Worm (Caenorhabditis elegans): ENCODE measurements around the gene ant-1.4.

ant-1.4 gene

ce11 chrIV:8481308-8481707 lies 21.2 kb upstream of the ant-1.4 start, which contains the start of gene spp-8 (continued):
- TF ChIP-seq snpc-1.2 (GFP tag; IDR thresholded peaks at IDR 0.05) (no peak), F44E2.7 (GFP tag; IDR thresholded peaks at IDR 0.05) (no peak), dve-1 (tag; optimal IDR thresholded peaks at IDR 0.05; ENCODE audit: insufficient read depth) (peak; percentile 80), daf-8 (GFP tag; IDR thresholded peaks at IDR 0.05) (no peak), mdt-29 (GFP tag; IDR thresholded peaks at IDR 0.05) (no peak), spr-1 (tag; optimal IDR thresholded peaks at IDR 0.05) (no peak), egl-43 (GFP tag; IDR thresholded peaks at IDR 0.05) (no peak), hmg-1.1 (GFP tag; IDR thresholded peaks at IDR 0.05) (no peak), zfp-2 (tag; optimal IDR thresholded peaks at IDR 0.05) (no peak), sdz-12 (GFP tag; optimal IDR thresholded peaks at IDR 0.05) (no peak), aly-2 (tag; optimal IDR thresholded peaks at IDR 0.05) (no peak), lin-15B (tag; optimal IDR thresholded peaks at IDR 0.05) (no peak), nhr-28 (tag; optimal IDR thresholded peaks at IDR 0.05) (peak; percentile 98), nhr-102 (tag; optimal IDR thresholded peaks at IDR 0.05) (peak; percentile 15), egl-27 (tag; optimal IDR thresholded peaks at IDR 0.05) (no peak), lin-29 (GFP tag; IDR thresholded peaks at IDR 0.05) (no peak), ama-1 (optimal IDR thresholded peaks at IDR 0.05) (no peak), daf-16 (GFP tag; optimal IDR thresholded peaks at IDR 0.05) (no peak), daf-16 (tag; optimal IDR thresholded peaks at IDR 0.05) (peak; percentile 82), nhr-237 (tag; optimal IDR thresholded peaks at IDR 0.05) (no peak), ceh-28 (tag; optimal IDR thresholded peaks at IDR 0.05) (no peak), nhr-111 (GFP tag; optimal IDR thresholded peaks at IDR 0.05) (no peak), madf-9 (GFP tag; conservative IDR thresholded peaks at IDR 0.05) (no peak), nhr-25 (tag; optimal IDR thresholded peaks at IDR 0.05; ENCODE audit: borderline replicate concordance, insufficient read depth) (no peak), ZK546.5 (tag; optimal IDR thresholded peaks at IDR 0.05) (no peak), ceh-82 (tag; optimal IDR thresholded peaks at IDR 0.05) (no peak), lin-13 (GFP tag; optimal IDR thresholded peaks at IDR 0.05) (no peak), nhr-76 (tag; optimal IDR thresholded peaks at IDR 0.05) (no peak), arid-1 (GFP tag; conservative IDR thresholded peaks at IDR 0.05) (no peak), unc-62 (GFP tag; optimal IDR thresholded peaks at IDR 0.05 in 1 of 2) (no peak), unc-62 (tag; optimal IDR thresholded peaks at IDR 0.05) (no peak), daf-19 (GFP tag; conservative IDR thresholded peaks at IDR 0.05) (no peak), aha-1 (tag) (no peak), mes-2 (tag; optimal IDR thresholded peaks at IDR 0.05; ENCODE audit: poor library complexity, severe bottlenecking) (no peak), fos-1 (tag; optimal IDR thresholded peaks at IDR 0.05) (no peak), ceh-32 (tag; optimal IDR thresholded peaks at IDR 0.05; ENCODE audit: poor library complexity) (no peak), ceh-44 (GFP tag; IDR thresholded peaks at IDR 0.05) (no peak), Y105C5A.15 (GFP tag; IDR thresholded peaks at IDR 0.05) (no peak), spr-3 (GFP tag; optimal IDR thresholded peaks at IDR 0.05) (no peak), lin-38 (GFP tag; IDR thresholded peaks at IDR 0.05) (no peak), mdl-1 (tag; optimal IDR thresholded peaks at IDR 0.05) (peak in 1 of 2 experiments; percentile 74), ztf-11 (tag; optimal IDR thresholded peaks at IDR 0.05) (no peak), F37D6.2 (tag; optimal IDR thresholded peaks at IDR 0.05) (no peak), T20F7.1 (GFP tag; optimal IDR thresholded peaks at IDR 0.05) (no peak), snpc-4 (tag; optimal IDR thresholded peaks at IDR 0.05) (no peak), gei-8 (GFP tag; optimal IDR thresholded peaks at IDR 0.05) (no peak), daf-12 (tag; optimal IDR thresholded peaks at IDR 0.05) (no peak), php-3 (GFP tag; IDR thresholded peaks at IDR 0.05) (peak; percentile 96), vab-7 (GFP tag; IDR thresholded peaks at IDR 0.05) (no peak), lim-7 (GFP tag; IDR thresholded peaks at IDR 0.05) (no peak), F49E8.2 (tag; optimal IDR thresholded peaks at IDR 0.05; ENCODE audit: borderline replicate concordance) (no peak), attf-4 (tag; optimal IDR thresholded peaks at IDR 0.05) (no peak), zag-1 (tag; optimal IDR thresholded peaks at IDR 0.05) (no peak)
